Worm (Caenorhabditis elegans): Measurements from ENCODE around the gene R10E11.6.

The R10E11.6 gene

ce11 chrIII:9822942-9823341 is 40.1 kb downstream of the R10E11.6 start, which contains the start of gene arl-5:
TSS of gene arl-5 (plus strand) at chrIII:9823242.
- TF ChIP-seq ceh-8 (GFP tag; optimal IDR thresholded peaks at IDR 0.05): no peak
- TF ChIP-seq nhr-12 (tag; optimal IDR thresholded peaks at IDR 0.05): no peak

ce11 chrIII:9823748-9824147 is 40.9 kb downstream of the R10E11.6 start:
- TF ChIP-seq ceh-82 (tag; optimal IDR thresholded peaks at IDR 0.05) (no peak), pag-3 (tag; optimal IDR thresholded peaks at IDR 0.05; ENCODE audit: borderline replicate concordance, insufficient read depth) (no peak), nhr-85 (tag) (peak; percentile 51)

DNA sequence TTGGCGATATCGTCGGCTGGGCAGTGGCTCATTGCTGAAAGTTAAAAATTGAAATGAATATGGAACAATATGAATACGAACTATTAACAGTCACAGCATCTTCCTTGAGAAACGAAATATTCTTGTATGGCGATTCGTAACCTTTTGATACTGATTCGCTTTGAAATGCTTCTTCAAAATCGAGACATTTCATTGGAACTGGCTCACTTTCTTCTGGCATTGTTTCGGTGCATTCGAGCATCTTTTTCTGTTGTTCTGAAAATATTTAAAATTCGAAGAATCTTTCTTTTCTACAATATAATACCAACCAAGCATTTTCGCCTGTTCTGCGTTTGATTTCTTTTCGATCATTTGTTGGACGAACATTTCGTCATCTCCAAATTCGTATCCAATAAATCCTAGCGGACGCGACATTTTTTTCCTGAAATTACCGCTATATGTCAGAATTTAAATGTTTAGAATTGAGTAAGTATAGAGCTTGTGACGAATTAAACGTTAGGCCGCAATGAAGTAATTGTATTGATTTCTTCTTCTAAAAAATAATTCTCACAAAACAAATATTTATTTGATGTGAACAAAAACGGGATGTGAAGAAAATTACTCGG is 41.6 kb downstream of the R10E11.6 start, which contains the start of gene lin-52:
Gene lin-52, minus strand, starts transcription at position 421 of the 605 bp plus-strand sequence.
- TF ChIP-seq unc-30 (tag; optimal IDR thresholded peaks at IDR 0.05) (no peak), nhr-19 (GFP tag; conservative IDR thresholded peaks at IDR 0.05) (0 out of 2 replicates have a peak, but pooled peaks have one; percentile 4), ceh-90 (tag; optimal IDR thresholded peaks at IDR 0.05) (no peak), nhr-76 (tag; optimal IDR thresholded peaks at IDR 0.05) (no peak), grh-1 (GFP tag; IDR thresholded peaks at IDR 0.05) (0 out of 2 replicates have a peak, but pooled peaks have one; percentile 9), ceh-63 (GFP tag; optimal IDR thresholded peaks at IDR 0.05) (no peak), isw-1 (GFP tag; IDR thresholded peaks at IDR 0.05) (no peak), ama-1 (optimal IDR thresholded peaks at IDR 0.05) (peak; percentile 87), lin-13 (GFP tag; optimal IDR thresholded peaks at IDR 0.05) (peak; percentile 8), elt-2 (tag; optimal IDR thresholded peaks at IDR 0.05) (peak; percentile 11), nhr-71 (tag; optimal IDR thresholded peaks at IDR 0.05) (peak; percentile 61), nhr-20 (tag; optimal IDR thresholded peaks at IDR 0.05) (peak; percentile 31), mab-9 (GFP tag; IDR thresholded peaks at IDR 0.05) (no peak), egl-27 (tag; optimal IDR thresholded peaks at IDR 0.05) (no peak), unc-130 (tag; optimal IDR thresholded peaks at IDR 0.05) (no peak), nhr-85 (tag) (peak; percentile 81), pax-3 (tag; optimal IDR thresholded peaks at IDR 0.05) (no peak), mef-2 (tag; optimal IDR thresholded peaks at IDR 0.05) (no peak), nhr-11 (tag; optimal IDR thresholded peaks at IDR 0.05) (no peak), tbx-2 (tag; optimal IDR thresholded peaks at IDR 0.05) (no peak), nhr-47 (tag; optimal IDR thresholded peaks at IDR 0.05) (peak; percentile 38), nhr-90 (tag; optimal IDR thresholded peaks at IDR 0.05; ENCODE audit: poor library complexity) (peak; percentile 43), unc-86 (tag; optimal IDR thresholded peaks at IDR 0.05) (no peak), pqm-1 (tag; optimal IDR thresholded peaks at IDR 0.05) (no peak), rnt-1 (tag; optimal IDR thresholded peaks at IDR 0.05) (no peak)

DNA sequence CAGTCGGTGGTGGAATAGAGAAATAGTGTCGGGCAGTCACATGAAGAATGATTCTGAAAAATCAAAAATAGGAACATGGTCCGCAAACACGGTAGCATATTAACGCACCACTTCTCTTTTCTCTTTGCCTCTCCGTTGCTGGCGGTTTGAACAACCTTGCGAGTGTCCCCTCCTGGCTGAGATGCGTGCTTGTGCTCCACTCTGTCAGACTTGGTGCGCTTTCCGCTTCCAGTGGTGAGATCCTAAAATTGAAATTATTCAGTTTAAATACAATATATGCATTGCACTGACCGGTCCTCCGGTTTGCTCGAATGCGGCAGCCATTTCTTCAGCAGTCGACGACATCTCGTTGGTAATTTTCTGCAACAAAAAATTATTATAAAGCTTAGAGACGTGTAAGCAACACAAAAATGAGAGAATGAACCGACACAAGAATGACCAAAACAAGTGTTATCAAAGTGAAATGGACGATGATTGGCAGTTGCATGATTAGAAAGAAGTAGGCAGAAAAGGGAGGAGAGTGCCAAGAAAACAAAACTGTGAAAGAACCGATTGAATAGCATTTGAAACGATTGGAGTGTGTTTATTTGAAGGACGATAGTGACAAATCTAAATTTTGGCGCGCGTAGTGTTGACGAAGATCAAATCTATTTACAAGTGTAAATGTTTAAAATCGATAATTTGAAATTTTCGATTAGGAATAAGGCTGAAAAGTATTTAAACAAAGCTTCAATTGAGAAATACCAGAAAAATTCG is 42.4 kb downstream of the R10E11.6 start, which contains the start of gene ZK632.9:
Gene ZK632.9, minus strand, starts transcription at position 360 of the 756 bp plus-strand sequence.
- TF ChIP-seq elt-3 (tag; optimal IDR thresholded peaks at IDR 0.05) (peak in 1 of 6 experiments; percentile 67), ceh-8 (GFP tag; optimal IDR thresholded peaks at IDR 0.05) (no peak), mep-1 (tag; optimal IDR thresholded peaks at IDR 0.05) (peak; percentile 12), snu-23 (GFP tag; optimal IDR thresholded peaks at IDR 0.05) (peak; percentile 33), vab-15 (tag; optimal IDR thresholded peaks at IDR 0.05) (no peak), lsy-2 (tag; optimal IDR thresholded peaks at IDR 0.05) (peak in 1 of 2 experiments; percentile 9), lin-14 (GFP tag; optimal IDR thresholded peaks at IDR 0.05) (peak; percentile 31), egl-27 (tag; optimal IDR thresholded peaks at IDR 0.05) (no peak), blmp-1 (tag; optimal IDR thresholded peaks at IDR 0.05) (peak; percentile 58), dpl-1 (GFP tag; optimal IDR thresholded peaks at IDR 0.05) (peak; percentile 21 to 33 (median 32)), F16B12.6 (tag; optimal IDR thresholded peaks at IDR 0.05) (peak; percentile 30), lin-35 (GFP tag; optimal IDR thresholded peaks at IDR 0.05) (peak; percentile 33 to 36)
